Fruit fly (Drosophila melanogaster) whole organism, embryonic: ENCODE results near the gene Rbf.
A peak's percentile ranks its signal among the peaks of the same experiment; 100 is the strongest.

ENCODE experiments used
- Asciz ChIP-seq: fragments of 200-800 bp; sonication (Bioruptor generic); optimal IDR thresholded peaks from 2 replicates; lab custom pipeline; 2017; ENCODE audit warnings: missing biosample characterization, mild to moderate bottlenecking, missing genetic modification characterization, missing genetic modification reagents
- BtbVII ChIP-seq: fragments of 200-800 bp; sonication (Bioruptor generic); optimal IDR thresholded peaks from 3 replicates; lab custom pipeline; 2017; ENCODE audit warnings: missing biosample characterization, mild to moderate bottlenecking, missing genetic modification characterization
- CG1024 ChIP-seq: fragments of 200-800 bp; sonication (Bioruptor generic); IDR thresholded peaks from 2 replicates; pipeline ENCODE4 v1.3.6; 2022; ENCODE audit warnings: missing biosample characterization, missing genetic modification characterization
- CG10431 ChIP-seq: fragments of 200-800 bp; sonication (Bioruptor generic); optimal IDR thresholded peaks from 3 replicates; lab custom pipeline; 2018; ENCODE audit warnings: missing biosample characterization, mild to moderate bottlenecking, missing genetic modification characterization
- CG10543 ChIP-seq: fragments of 200-800 bp; sonication (Bioruptor generic); optimal IDR thresholded peaks from 3 replicates; lab custom pipeline; 2017; ENCODE audit warnings: missing biosample characterization, mild to moderate bottlenecking, missing genetic modification characterization, moderate library complexity
- CG11247 ChIP-seq: fragments of 200-800 bp; sonication (Bioruptor generic); IDR thresholded peaks from 2 replicates; pipeline ENCODE4 v1.3.6; 2022; ENCODE audit warnings: missing biosample characterization, missing genetic modification characterization
- CG14050 ChIP-seq: fragments of 200-800 bp; sonication (Bioruptor generic); IDR thresholded peaks from 3 replicates; pipeline ENCODE4 v1.3.6; 2022; ENCODE audit warnings: missing biosample characterization, missing genetic modification characterization
- CG17186 ChIP-seq: fragments of 200-800 bp; sonication (Bioruptor generic); optimal IDR thresholded peaks from 3 replicates; lab custom pipeline; 2017; ENCODE audit warnings: missing biosample characterization, missing genetic modification reagents, missing genetic modification characterization
- CG17802 ChIP-seq: fragments of 200-800 bp; sonication (Bioruptor generic); optimal IDR thresholded peaks from 2 replicates; lab custom pipeline; 2018; ENCODE audit warnings: missing biosample characterization, mild to moderate bottlenecking, missing genetic modification characterization, moderate library complexity
- CG17912 ChIP-seq: fragments of 200-800 bp; sonication (Bioruptor generic); optimal IDR thresholded peaks from 2 replicates; lab custom pipeline; 2018; ENCODE audit warnings: missing biosample characterization, mild to moderate bottlenecking, missing genetic modification characterization
- CG18262 ChIP-seq: fragments of 200-800 bp; optimal IDR thresholded peaks from 3 replicates; lab custom pipeline; 2019; ENCODE audit warnings: missing biosample characterization, mild to moderate bottlenecking, missing genetic modification characterization, moderate library complexity
- CG3407 ChIP-seq: fragments of 200-800 bp; sonication (Bioruptor generic); optimal IDR thresholded peaks from 2 replicates; lab custom pipeline; 2018; ENCODE audit warnings: missing biosample characterization, mild to moderate bottlenecking, missing genetic modification characterization
- CG6683 ChIP-seq: fragments of 200-800 bp; sonication (Bioruptor generic); optimal IDR thresholded peaks from 2 replicates; lab custom pipeline; 2017; ENCODE audit warnings: missing biosample characterization, mild to moderate bottlenecking, missing genetic modification characterization, missing genetic modification reagents
- CG6813 ChIP-seq: fragments of 200-800 bp; sonication (Bioruptor generic); optimal IDR thresholded peaks from 2 replicates; lab custom pipeline; 2017; ENCODE audit warnings: missing biosample characterization, missing genetic modification characterization, mild to moderate bottlenecking, moderate library complexity, missing genetic modification reagents
- CG7271 ChIP-seq: fragments of 200-800 bp; sonication (Bioruptor generic); optimal IDR thresholded peaks from 2 replicates; lab custom pipeline; 2018; ENCODE audit warnings: missing biosample characterization, mild to moderate bottlenecking, missing genetic modification characterization, moderate library complexity
- CG7786 ChIP-seq: fragments of 200-800 bp; sonication (Bioruptor generic); optimal IDR thresholded peaks from 2 replicates; lab custom pipeline; 2016; ENCODE audit warnings: missing biosample characterization, missing genetic modification characterization
- CG8478 ChIP-seq: fragments of >200 bp; optimal IDR thresholded peaks from 2 replicates; lab custom pipeline; 2018
- CrebB ChIP-seq: fragments of 200-800 bp; sonication (Bioruptor generic); optimal IDR thresholded peaks from 3 replicates; lab custom pipeline; 2018; ENCODE audit warnings: missing biosample characterization, mild to moderate bottlenecking, missing genetic modification characterization
- Dfd ChIP-seq, 2 experiments: fragments of >200 bp; optimal IDR thresholded peaks; 2 replicates each; lab custom pipeline; 2017; ENCODE audit warnings: missing biosample characterization in 2 of 2, missing genetic modification characterization in 2 of 2
- Drgx ChIP-seq: fragments of 200-800 bp; sonication (Bioruptor generic); IDR thresholded peaks from 2 replicates; pipeline ENCODE4 v1.3.6; 2022; ENCODE audit warnings: missing biosample characterization, missing genetic modification characterization
- Hr3 ChIP-seq: fragments of 200-800 bp; sonication (Bioruptor generic); optimal IDR thresholded peaks from 3 replicates; lab custom pipeline; 2016; ENCODE audit warnings: missing biosample characterization, missing genetic modification characterization
- Hr78 ChIP-seq, 2 experiments: fragments of 200-800 bp in 1 of 2; fragments of >200 bp in 1 of 2; sonication (Bioruptor generic) in 1 of 2; optimal IDR thresholded peaks; 2 replicates each; lab custom pipeline; 2017 to 2019; ENCODE audit warnings: missing biosample characterization in 2 of 2, missing genetic modification characterization in 2 of 2, mild to moderate bottlenecking in 1 of 2, moderate library complexity in 1 of 2
- Kr ChIP-seq: fragments of 200-800 bp; sonication (Bioruptor generic); optimal IDR thresholded peaks from 2 replicates; lab custom pipeline; 2017; ENCODE audit warnings: missing biosample characterization, mild to moderate bottlenecking, missing genetic modification characterization
- MBD-R2 ChIP-seq: fragments of 200-800 bp; sonication (Bioruptor generic); IDR thresholded peaks from 2 replicates; pipeline ENCODE4 v1.3.6; 2022; ENCODE audit warnings: missing biosample characterization, missing genetic modification characterization
- MTF-1 ChIP-seq: fragments of 200-800 bp; sonication (Bioruptor generic); optimal IDR thresholded peaks from 2 replicates; lab custom pipeline; 2018; ENCODE audit warnings: missing biosample characterization, mild to moderate bottlenecking, missing genetic modification characterization, borderline replicate concordance
- Med ChIP-seq: fragments of 200-800 bp; sonication (Bioruptor generic); peaks from one replicate; lab custom pipeline; 2016; ENCODE audit warnings: missing biosample characterization, missing genetic modification characterization, mild to moderate bottlenecking, inconsistent platforms, moderate library complexity
- Nf-YC ChIP-seq: fragments of 200-800 bp; optimal IDR thresholded peaks from 3 replicates; lab custom pipeline; 2019; ENCODE audit warnings: missing biosample characterization, mild to moderate bottlenecking, missing genetic modification characterization, moderate library complexity
- Poxn ChIP-seq: fragments of 200-800 bp; sonication (Bioruptor generic); IDR thresholded peaks from 2 replicates; pipeline ENCODE4 v1.3.6; 2022; ENCODE audit warnings: missing biosample characterization, missing genetic modification characterization
- Ptx1 ChIP-seq: fragments of 200-800 bp; sonication (Bioruptor generic); IDR thresholded peaks from 2 replicates; pipeline ENCODE4 v1.3.6; 2022; ENCODE audit warnings: missing biosample characterization, missing genetic modification characterization
- Sry-β ChIP-seq: fragments of 200-800 bp; sonication (Bioruptor generic); optimal IDR thresholded peaks from 2 replicates; lab custom pipeline; 2018; ENCODE audit warnings: missing biosample characterization, mild to moderate bottlenecking, missing genetic modification characterization, moderate library complexity
- Taf1 ChIP-seq: fragments of 200-800 bp; sonication (Bioruptor generic); IDR thresholded peaks from 2 replicates; pipeline ENCODE4 v1.3.6; 2022; ENCODE audit warnings: missing biosample characterization, missing genetic modification characterization
- aop ChIP-seq: fragments of 200-800 bp; sonication (Bioruptor generic); IDR thresholded peaks from 2 replicates; pipeline ENCODE4 v1.3.6; 2022; ENCODE audit warnings: missing biosample characterization, missing genetic modification characterization
- ems ChIP-seq: fragments of 200-800 bp; sonication (Bioruptor generic); optimal IDR thresholded peaks from 3 replicates; lab custom pipeline; 2016; ENCODE audit warnings: missing biosample characterization, missing genetic modification characterization
- fd96Cb ChIP-seq: fragments of 200-800 bp; sonication (Bioruptor generic); optimal IDR thresholded peaks from 2 replicates; lab custom pipeline; 2018; ENCODE audit warnings: missing biosample characterization, mild to moderate bottlenecking, missing genetic modification characterization, moderate library complexity
- gem ChIP-seq: fragments of 200-800 bp; sonication (Bioruptor generic); optimal IDR thresholded peaks from 2 replicates; lab custom pipeline; 2019; ENCODE audit warnings: missing biosample characterization, mild to moderate bottlenecking, missing genetic modification characterization, moderate library complexity
- gsb-n ChIP-seq: fragments of 200-800 bp; sonication (Bioruptor generic); optimal IDR thresholded peaks from 3 replicates; lab custom pipeline; 2018; ENCODE audit warnings: missing biosample characterization, mild to moderate bottlenecking, missing genetic modification characterization
- h ChIP-seq: fragments of >200 bp; optimal IDR thresholded peaks from 2 replicates; lab custom pipeline; 2017
- lmd ChIP-seq: fragments of 200-800 bp; sonication (Bioruptor generic); IDR thresholded peaks from 2 replicates; pipeline ENCODE4 v1.3.6; 2022; ENCODE audit warnings: missing biosample characterization, missing genetic modification characterization
- lov ChIP-seq, 2 experiments: fragments of 200-800 bp in 1 of 2; fragments of >200 bp in 1 of 2; sonication (Bioruptor generic) in 1 of 2; IDR thresholded peaks in 1 of 2; optimal IDR thresholded peaks in 1 of 2; 2 replicates in 1 of 2; 3 replicates in 1 of 2; pipeline versions ENCODE4 v1.3.6 to Lab custom; 2017 to 2022; ENCODE audit warnings: missing biosample characterization in 1 of 2, missing genetic modification characterization in 1 of 2
- nau ChIP-seq: fragments of 200-800 bp; sonication (Bioruptor generic); optimal IDR thresholded peaks from 3 replicates; lab custom pipeline; 2017; ENCODE audit warnings: missing biosample characterization, mild to moderate bottlenecking, missing genetic modification characterization, missing genetic modification reagents
- pan ChIP-seq, 4 experiments: fragments of >200 bp in 3 of 4; fragments of 200-800 bp in 1 of 4; sonication (Bioruptor generic) in 1 of 4; optimal IDR thresholded peaks in 3 of 4; IDR thresholded peaks in 1 of 4; 2 replicates each; pipeline versions ENCODE4 v1.3.6 to Lab custom; 2017 to 2022; ENCODE audit warnings: missing biosample characterization in 2 of 4, missing genetic modification characterization in 2 of 4, mixed read lengths in 1 of 4
- run ChIP-seq: fragments of 200-800 bp; sonication (Bioruptor generic); optimal IDR thresholded peaks from 3 replicates; lab custom pipeline; 2018; ENCODE audit warnings: missing biosample characterization, mild to moderate bottlenecking, missing genetic modification characterization
- sob ChIP-seq: fragments of 200-800 bp; sonication (Bioruptor generic); IDR thresholded peaks from 2 replicates; pipeline ENCODE4 v1.3.6; 2022; ENCODE audit warnings: missing biosample characterization, missing genetic modification characterization
- sqz ChIP-seq: fragments of 200-800 bp; sonication (Bioruptor generic); optimal IDR thresholded peaks from 3 replicates; lab custom pipeline; 2018; ENCODE audit warnings: missing biosample characterization, mild to moderate bottlenecking, missing genetic modification characterization
- ttk ChIP-seq: fragments of 200-800 bp; sonication (Bioruptor generic); IDR thresholded peaks from 2 replicates; pipeline ENCODE4 v2.1.2; 2022; ENCODE audit warnings: missing biosample characterization, missing genetic modification characterization
- zen2 ChIP-seq: fragments of 200-800 bp; sonication (Bioruptor generic); IDR thresholded peaks from 3 replicates; pipeline ENCODE4 v1.3.6; 2022; ENCODE audit warnings: missing biosample characterization, missing genetic modification characterization; ENCODE audit not compliant: partially characterized antibody

Rbf gene

DNA sequence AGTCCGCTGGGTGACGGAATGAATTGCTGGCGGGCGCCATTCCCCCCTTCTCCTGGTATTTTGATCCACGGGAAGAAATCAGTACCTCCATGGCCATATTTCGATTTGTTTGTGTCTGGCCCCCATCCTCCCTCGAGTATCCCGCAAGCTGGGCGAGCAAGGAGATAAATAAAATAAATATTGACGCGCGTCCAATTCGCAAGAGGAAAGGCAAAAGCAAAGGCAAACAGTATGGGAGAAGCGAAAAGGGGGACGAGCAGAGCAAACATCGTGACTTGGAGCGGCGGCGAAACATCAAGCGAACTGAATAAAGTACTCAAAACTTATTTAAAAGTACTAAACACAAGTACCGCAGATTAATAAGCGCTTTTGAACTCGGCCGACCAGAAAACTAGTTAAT lies 33.4 kb downstream of the Rbf start (continued):
- no peak for TF ChIP-seq CrebB (tag; lab: Kevin White, UChicago)
- TF ChIP-seq sqz (GFP tag; lab: Kevin White, UChicago) = no peak
- no peak for TF ChIP-seq Taf1 (GFP tag; lab: Robert Waterston, UW)
- TF ChIP-seq CG10543 = no peak
- no peak for TF ChIP-seq CG7271 (tag; lab: Kevin White, UChicago)
- TF ChIP-seq Kr (GFP tag; lab: Kevin White, UChicago) = no peak
- TF ChIP-seq fd96Cb = no peak
- TF ChIP-seq run (tag; lab: Kevin White, UChicago) = no peak
- TF ChIP-seq Dfd (GFP tag; optimal IDR thresholded peaks at IDR 0.05; lab: Kevin White, UChicago) = no peak
- no peak for TF ChIP-seq CG6683 (GFP tag; lab: Kevin White, UChicago)
- TF ChIP-seq pan (optimal IDR thresholded peaks at IDR 0.05; lab: Kevin White, UChicago) = no peak
- peak in 1 of 2 experiments; percentile 19 for TF ChIP-seq pan (GFP tag; optimal IDR thresholded peaks at IDR 0.05 in 1 of 2, IDR thresholded peaks at IDR 0.05 in 1 of 2)
- no peak for TF ChIP-seq BtbVII (GFP tag; lab: Kevin White, UChicago)
- TF ChIP-seq Sry-β (GFP tag; lab: Kevin White, UChicago) = no peak
- TF ChIP-seq ems (GFP tag; lab: Kevin White, UChicago) = no peak
- TF ChIP-seq CG1024 = no peak
- TF ChIP-seq CG14050 = no peak
- TF ChIP-seq CG8478 = no peak
- TF ChIP-seq CG17186 (GFP tag; lab: Kevin White, UChicago) = no peak
- peak; percentile 19 for TF ChIP-seq gem (tag; lab: Kevin White, UChicago)
- TF ChIP-seq CG11247 (GFP tag; lab: Robert Waterston, UW) = no peak
- TF ChIP-seq CG17912 (GFP tag; lab: Kevin White, UChicago) = no peak
- TF ChIP-seq CG10431 (GFP tag; lab: Kevin White, UChicago) = no peak
- TF ChIP-seq zen2 (GFP tag; lab: Robert Waterston, UW) = no peak
- TF ChIP-seq Drgx (GFP tag; lab: Robert Waterston, UW) = 0 out of 2 replicates have a peak, but pooled peaks have one; percentile 15
- TF ChIP-seq CG17802 = no peak
- no peak for TF ChIP-seq gsb-n (tag; lab: Kevin White, UChicago)
- peak; percentile 6 for TF ChIP-seq MTF-1
- no peak for TF ChIP-seq lov (optimal IDR thresholded peaks at IDR 0.05; lab: Kevin White, UChicago)
- TF ChIP-seq lov (GFP tag; IDR thresholded peaks at IDR 0.05; lab: Robert Waterston, UW) = 0 out of 3 replicates have a peak, but pooled peaks have one; percentile 27
- TF ChIP-seq Hr78 (GFP tag; optimal IDR thresholded peaks at IDR 0.05; lab: Kevin White, UChicago) = no peak
- TF ChIP-seq Med (GFP tag; lab: Kevin White, UChicago) = peak; percentile 76
- TF ChIP-seq Nf-YC (tag; lab: Kevin White, UChicago) = no peak
- no peak for TF ChIP-seq CG7786 (GFP tag; lab: Kevin White, UChicago)
- peak; percentile 55 for TF ChIP-seq CG6813 (GFP tag; lab: Kevin White, UChicago)
- peak; percentile 37 for TF ChIP-seq Asciz (GFP tag; lab: Kevin White, UChicago)
- TF ChIP-seq h (lab: Kevin White, UChicago) = no peak
- peak; percentile 29 for TF ChIP-seq nau
- no peak for TF ChIP-seq sob (GFP tag; lab: Robert Waterston, UW)
- no peak for TF ChIP-seq lmd
- no peak for TF ChIP-seq Ptx1
- TF ChIP-seq CG18262 = no peak
- TF ChIP-seq MBD-R2 (GFP tag; lab: Robert Waterston, UW) = no peak
- no peak for TF ChIP-seq aop (GFP tag; lab: Robert Waterston, UW)
- TF ChIP-seq CG3407 (GFP tag; lab: Kevin White, UChicago) = peak; percentile 4
- TF ChIP-seq ttk (GFP tag; lab: Robert Waterston, UW) = no peak
- no peak for TF ChIP-seq Poxn (GFP tag; lab: Robert Waterston, UW)
- TF ChIP-seq Hr3 (GFP tag; lab: Kevin White, UChicago) = no peak
